Fruit fly (Drosophila melanogaster): ENCODE data around the gene DCAF12.

- TF ChIP-seq CG7045 (GFP tag; optimal IDR thresholded peaks at IDR 0.05), result no peak
- TF ChIP-seq CG11617 (GFP tag; optimal IDR thresholded peaks at IDR 0.05), result no peak
- no peak for TF ChIP-seq Mnt (GFP tag; optimal IDR thresholded peaks at IDR 0.05)
- no peak for TF ChIP-seq bab1 (GFP tag; optimal IDR thresholded peaks at IDR 0.05)
- no peak for TF ChIP-seq CG33017 (tag; optimal IDR thresholded peaks at IDR 0.05)
Observed at dm6 chr3R:12032842-12033241, 16.0 kb upstream of the DCAF12 start, which contains the start of gene ssp5.

Measured in whole organism, adult.